Worm (Caenorhabditis elegans): Measurements from ENCODE around the gene ikke-1.

- TF ChIP-seq tbx-2 (tag; optimal IDR thresholded peaks at IDR 0.05) (no peak), ceh-90 (tag; optimal IDR thresholded peaks at IDR 0.05) (no peak), zag-1 (tag; optimal IDR thresholded peaks at IDR 0.05) (no peak), lin-13 (GFP tag; optimal IDR thresholded peaks at IDR 0.05) (no peak), ama-1 (optimal IDR thresholded peaks at IDR 0.05) (no peak), nhr-77 (tag; optimal IDR thresholded peaks at IDR 0.05) (no peak), unc-86 (tag; optimal IDR thresholded peaks at IDR 0.05) (no peak), ceh-8 (GFP tag; optimal IDR thresholded peaks at IDR 0.05) (no peak), mep-1 (tag; optimal IDR thresholded peaks at IDR 0.05) (no peak), nhr-76 (tag; optimal IDR thresholded peaks at IDR 0.05) (no peak)
Observed at ce11 chrIII:9071372-9071771, 20.9 kb upstream of the ikke-1 start, which contains the start of gene lin-12.

Measured in whole organism, L1 larva.